Worm (Caenorhabditis elegans): ENCODE measurements around the gene F44B9.5.

The F44B9.5 gene

ce11 chrIII:7973201-7973767 lies 43.1 kb downstream of the F44B9.5 start, which contains the start of the genes eef-1B.1 and aco-2:
Gene eef-1B.1, minus strand, starts transcription at chrIII:7973386.
Gene aco-2, plus strand, starts transcription at chrIII:7973717.
- TF ChIP-seq mab-5 (tag; optimal IDR thresholded peaks at IDR 0.05) (peak; percentile 86), nhr-12 (tag; optimal IDR thresholded peaks at IDR 0.05) (peak; percentile 28), aly-2 (tag; optimal IDR thresholded peaks at IDR 0.05) (no peak), elt-3 (tag; optimal IDR thresholded peaks at IDR 0.05) (no peak), lin-11 (tag; optimal IDR thresholded peaks at IDR 0.05) (peak; percentile 90), nhr-25 (tag; optimal IDR thresholded peaks at IDR 0.05) (peak; percentile 94), ztf-1 (GFP tag; conservative IDR thresholded peaks at IDR 0.05) (no peak), alr-1 (tag; optimal IDR thresholded peaks at IDR 0.05) (no peak), sem-4 (tag; optimal IDR thresholded peaks at IDR 0.05) (peak; percentile 75), ztf-4 (tag; optimal IDR thresholded peaks at IDR 0.05) (peak; percentile 55), nhr-129 (tag; optimal IDR thresholded peaks at IDR 0.05) (peak; percentile 93), C34F6.9 (tag; optimal IDR thresholded peaks at IDR 0.05) (peak; percentile 92), sma-3 (GFP tag; optimal IDR thresholded peaks at IDR 0.05) (peak; percentile 94), fos-1 (tag; optimal IDR thresholded peaks at IDR 0.05) (peak; percentile 80), nhr-237 (tag; optimal IDR thresholded peaks at IDR 0.05) (no peak), nhr-10 (tag; optimal IDR thresholded peaks at IDR 0.05) (no peak), gmeb-1 (tag; optimal IDR thresholded peaks at IDR 0.05) (peak; percentile 93), nhr-11 (tag; optimal IDR thresholded peaks at IDR 0.05) (no peak), unc-39 (tag; optimal IDR thresholded peaks at IDR 0.05) (no peak), unc-62 (GFP tag; optimal IDR thresholded peaks at IDR 0.05) (peak; percentile 26), blmp-1 (tag; optimal IDR thresholded peaks at IDR 0.05; ENCODE audit: insufficient read depth) (peak; percentile 82), ZK546.5 (tag; optimal IDR thresholded peaks at IDR 0.05) (peak; percentile 47), egl-27 (tag; optimal IDR thresholded peaks at IDR 0.05) (peak; percentile 87), peb-1 (tag; optimal IDR thresholded peaks at IDR 0.05) (no peak), nhr-23 (tag; optimal IDR thresholded peaks at IDR 0.05) (no peak), snpc-4 (tag; optimal IDR thresholded peaks at IDR 0.05) (peak; percentile 73), unc-55 (GFP tag; optimal IDR thresholded peaks at IDR 0.05) (peak; percentile 97), sma-9 (GFP tag; optimal IDR thresholded peaks at IDR 0.05) (peak; percentile 95), sma-9 (tag; optimal IDR thresholded peaks at IDR 0.05) (no peak), mbf-1 (tag; optimal IDR thresholded peaks at IDR 0.05) (no peak), lin-39 (tag; optimal IDR thresholded peaks at IDR 0.05) (no peak), ceh-82 (tag; optimal IDR thresholded peaks at IDR 0.05) (no peak), ztf-11 (tag; optimal IDR thresholded peaks at IDR 0.05) (no peak), zag-1 (tag; optimal IDR thresholded peaks at IDR 0.05) (peak; percentile 52), Y55F3AM.14 (GFP tag; optimal IDR thresholded peaks at IDR 0.05) (peak; percentile 36), R02D3.7 (tag; optimal IDR thresholded peaks at IDR 0.05) (peak; percentile 50), lin-13 (GFP tag; optimal IDR thresholded peaks at IDR 0.05) (peak; percentile 89), elt-1 (tag; optimal IDR thresholded peaks at IDR 0.05) (no peak), nhr-6 (tag; optimal IDR thresholded peaks at IDR 0.05) (peak; percentile 27), lsy-2 (tag; optimal IDR thresholded peaks at IDR 0.05) (peak; percentile 86 to 95), ama-1 (optimal IDR thresholded peaks at IDR 0.05) (no peak), mdl-1 (tag; optimal IDR thresholded peaks at IDR 0.05) (peak in 1 of 2 experiments; percentile 61), nhr-21 (tag; optimal IDR thresholded peaks at IDR 0.05) (peak; percentile 94), skn-1 (tag; optimal IDR thresholded peaks at IDR 0.05) (peak; percentile 52), ceh-16 (tag; optimal IDR thresholded peaks at IDR 0.05) (peak; percentile 56), crh-2 (tag; optimal IDR thresholded peaks at IDR 0.05) (peak; percentile 93), F13H6.1 (tag; optimal IDR thresholded peaks at IDR 0.05) (peak; percentile 90), dmd-4 (tag; optimal IDR thresholded peaks at IDR 0.05) (no peak), nhr-77 (tag; optimal IDR thresholded peaks at IDR 0.05) (peak; percentile 80)
